Fruit fly (Drosophila melanogaster): Measurements from ENCODE around the gene CG11178.

CG11178 gene

dm6 chrX:13630290-13630900 is 24.9 kb downstream of the CG11178 start:
- TF ChIP-seq CG11617 (GFP tag; optimal IDR thresholded peaks at IDR 0.05): peak; percentile 39
- no peak for TF ChIP-seq cnc (optimal IDR thresholded peaks at IDR 0.05)
- peak; percentile 2 for TF ChIP-seq CG1620 (GFP tag; optimal IDR thresholded peaks at IDR 0.05)
- TF ChIP-seq toe (GFP tag; optimal IDR thresholded peaks at IDR 0.05): no peak
- TF ChIP-seq CG33017 (tag; optimal IDR thresholded peaks at IDR 0.05): peak; percentile 64
- TF ChIP-seq Hr96 (GFP tag; optimal IDR thresholded peaks at IDR 0.05): no peak
- TF ChIP-seq cic (GFP tag; optimal IDR thresholded peaks at IDR 0.05): no peak
- TF ChIP-seq CG7101 (tag; optimal IDR thresholded peaks at IDR 0.05): peak; percentile 62
- TF ChIP-seq tj (GFP tag; optimal IDR thresholded peaks at IDR 0.05): peak; percentile 23
- TF ChIP-seq Clk (GFP tag; optimal IDR thresholded peaks at IDR 0.05): no peak
- peak; percentile 55 for TF ChIP-seq CG7045 (GFP tag; optimal IDR thresholded peaks at IDR 0.05)
- TF ChIP-seq Crg-1 (GFP tag; optimal IDR thresholded peaks at IDR 0.05): no peak
- TF ChIP-seq CG14711 (tag; optimal IDR thresholded peaks at IDR 0.05): peak; percentile 57
- TF ChIP-seq bab1 (GFP tag; optimal IDR thresholded peaks at IDR 0.05): peak; percentile 56
- peak; percentile 18 for TF ChIP-seq Mnt (GFP tag; optimal IDR thresholded peaks at IDR 0.05)
- TF ChIP-seq ovo (GFP tag; optimal IDR thresholded peaks at IDR 0.05): no peak
- no peak for TF ChIP-seq pad (GFP tag; optimal IDR thresholded peaks at IDR 0.05)
- TF ChIP-seq kay (GFP tag; ENCODE audit: borderline replicate concordance): no peak
- TF ChIP-seq CG12768 (GFP tag; optimal IDR thresholded peaks at IDR 0.05): peak; percentile 37
- TF ChIP-seq CG5204 (GFP tag; optimal IDR thresholded peaks at IDR 0.05): peak; percentile 42

dm6 chrX:13632606-13633005 is 27.1 kb downstream of the CG11178 start:
- no peak for TF ChIP-seq Crg-1 (GFP tag; optimal IDR thresholded peaks at IDR 0.05)
- TF ChIP-seq CG1620 (GFP tag; optimal IDR thresholded peaks at IDR 0.05): no peak
- no peak for TF ChIP-seq CG5204 (GFP tag; optimal IDR thresholded peaks at IDR 0.05)
- no peak for TF ChIP-seq ovo (GFP tag; optimal IDR thresholded peaks at IDR 0.05)
- no peak for TF ChIP-seq cnc (optimal IDR thresholded peaks at IDR 0.05)
- no peak for TF ChIP-seq Mnt (GFP tag; optimal IDR thresholded peaks at IDR 0.05)
- TF ChIP-seq pad (GFP tag; optimal IDR thresholded peaks at IDR 0.05): no peak
- no peak for TF ChIP-seq Clk (GFP tag; optimal IDR thresholded peaks at IDR 0.05)
- TF ChIP-seq Hr96 (GFP tag; optimal IDR thresholded peaks at IDR 0.05): no peak
- no peak for TF ChIP-seq toe (GFP tag; optimal IDR thresholded peaks at IDR 0.05)
- no peak for TF ChIP-seq CG7101 (tag; optimal IDR thresholded peaks at IDR 0.05)
- TF ChIP-seq CG33017 (tag; optimal IDR thresholded peaks at IDR 0.05): no peak

dm6 chrX:13633298-13633891 is 27.9 kb downstream of the CG11178 start:
- TF ChIP-seq kay (GFP tag; ENCODE audit: borderline replicate concordance) (no peak), CG1620 (GFP tag; optimal IDR thresholded peaks at IDR 0.05) (no peak), cnc (optimal IDR thresholded peaks at IDR 0.05) (no peak), CG33017 (tag; optimal IDR thresholded peaks at IDR 0.05) (no peak), cic (GFP tag; optimal IDR thresholded peaks at IDR 0.05) (no peak), Clk (GFP tag; optimal IDR thresholded peaks at IDR 0.05) (no peak)

- peak; percentile 16 for TF ChIP-seq CG33017 (tag; optimal IDR thresholded peaks at IDR 0.05)
- peak; percentile 58 for TF ChIP-seq CG7101 (tag; optimal IDR thresholded peaks at IDR 0.05)
- peak; percentile 15 for TF ChIP-seq pad (GFP tag; optimal IDR thresholded peaks at IDR 0.05)
- TF ChIP-seq CG14711 (tag; optimal IDR thresholded peaks at IDR 0.05): peak; percentile 38
- peak; percentile 33 for TF ChIP-seq ovo (GFP tag; optimal IDR thresholded peaks at IDR 0.05)
- TF ChIP-seq cic (GFP tag; optimal IDR thresholded peaks at IDR 0.05): peak; percentile 5
- peak; percentile 58 for TF ChIP-seq Hr96 (GFP tag; optimal IDR thresholded peaks at IDR 0.05)
- no peak for TF ChIP-seq toe (GFP tag; optimal IDR thresholded peaks at IDR 0.05)
- TF ChIP-seq kay (GFP tag; ENCODE audit: borderline replicate concordance): peak; percentile 4
- TF ChIP-seq cnc (optimal IDR thresholded peaks at IDR 0.05): no peak
- no peak for TF ChIP-seq CG7045 (GFP tag; optimal IDR thresholded peaks at IDR 0.05)
- no peak for TF ChIP-seq CG12768 (GFP tag; optimal IDR thresholded peaks at IDR 0.05)
- TF ChIP-seq CG1620 (GFP tag; optimal IDR thresholded peaks at IDR 0.05): no peak
- TF ChIP-seq tj (GFP tag; optimal IDR thresholded peaks at IDR 0.05): peak; percentile 53
- no peak for TF ChIP-seq Crg-1 (GFP tag; optimal IDR thresholded peaks at IDR 0.05)
- TF ChIP-seq Mnt (GFP tag; optimal IDR thresholded peaks at IDR 0.05): no peak
- peak; percentile 81 for TF ChIP-seq bab1 (GFP tag; optimal IDR thresholded peaks at IDR 0.05)
- no peak for TF ChIP-seq Clk (GFP tag; optimal IDR thresholded peaks at IDR 0.05)
- peak; percentile 14 for TF ChIP-seq CG11617 (GFP tag; optimal IDR thresholded peaks at IDR 0.05)
- TF ChIP-seq CG5204 (GFP tag; optimal IDR thresholded peaks at IDR 0.05): peak; percentile 32
These were observed 28.9 kb downstream of the CG11178 start for dm6 chrX:13634254-13634999.

- TF ChIP-seq toe (GFP tag; optimal IDR thresholded peaks at IDR 0.05) (no peak), tj (GFP tag; optimal IDR thresholded peaks at IDR 0.05) (peak; percentile 45)
These were observed 29.5 kb downstream of the CG11178 start for dm6 chrX:13635000-13635368.

dm6 chrX:13636810-13637209 is 31.3 kb downstream of the CG11178 start:
- TF ChIP-seq bab1 (GFP tag; optimal IDR thresholded peaks at IDR 0.05) (no peak), Crg-1 (GFP tag; optimal IDR thresholded peaks at IDR 0.05) (no peak), CG1620 (GFP tag; optimal IDR thresholded peaks at IDR 0.05) (no peak), CG14711 (tag; optimal IDR thresholded peaks at IDR 0.05) (no peak), CG33017 (tag; optimal IDR thresholded peaks at IDR 0.05) (no peak), CG5204 (GFP tag; optimal IDR thresholded peaks at IDR 0.05) (no peak), Clk (GFP tag; optimal IDR thresholded peaks at IDR 0.05) (no peak), CG11617 (GFP tag; optimal IDR thresholded peaks at IDR 0.05) (no peak), ovo (GFP tag; optimal IDR thresholded peaks at IDR 0.05) (no peak), CG7101 (tag; optimal IDR thresholded peaks at IDR 0.05) (no peak), Hr96 (GFP tag; optimal IDR thresholded peaks at IDR 0.05) (no peak), toe (GFP tag; optimal IDR thresholded peaks at IDR 0.05) (no peak)

Measured in whole organism, adult.